Worm (Caenorhabditis elegans) whole organism, midembryonic: Measurements from ENCODE around the gene ras-1.

Experiments
- cog-1 ChIP-seq: sonication (generic microtip); optimal IDR thresholded peaks from 2 replicates; lab custom pipeline; 2016; ENCODE audit warnings: missing genetic modification characterization, missing compliant biosample characterization
- med-1 ChIP-seq: sonication (generic microtip); optimal IDR thresholded peaks from 2 replicates; lab custom pipeline; 2017; ENCODE audit warnings: missing genetic modification characterization, mild to moderate bottlenecking, missing compliant biosample characterization, antibody characterized with exemption, missing genetic modification reagents; ENCODE audit not compliant: insufficient read depth
- ref-1 ChIP-seq: fragments of 200-800 bp; sonication (Bioruptor generic); conservative IDR thresholded peaks from 2 replicates; pipeline ENCODE4 v1.3.6; 2022; ENCODE audit warnings: missing genetic modification reagents, missing genetic modification characterization, missing compliant biosample characterization
- ztf-29 ChIP-seq: fragments of 200-800 bp; sonication (Bioruptor generic); IDR thresholded peaks from 2 replicates; pipeline ENCODE4 v1.3.6; 2022; ENCODE audit warnings: missing genetic modification reagents, missing genetic modification characterization, missing compliant biosample characterization

- TF ChIP-seq med-1 (GFP tag; lab: Kevin White, UChicago) (no peak), ztf-29 (GFP tag; lab: Robert Waterston, UW) (no peak), ref-1 (GFP tag; lab: Robert Waterston, UW) (no peak), cog-1 (tag; lab: Kevin White, UChicago) (no peak)
Measured at ce11 chrII:12386781-12387180, 34.7 kb upstream of the ras-1 start, which contains the start of gene sre-42.
